Worm (Caenorhabditis elegans): ENCODE data around the gene his-38.

- TF ChIP-seq tbx-9 (tag; optimal IDR thresholded peaks at IDR 0.05; ENCODE audit: borderline replicate concordance) (no peak), ztf-18 (tag; optimal IDR thresholded peaks at IDR 0.05) (no peak), F49E8.2 (tag; optimal IDR thresholded peaks at IDR 0.05; ENCODE audit: insufficient read depth) (no peak), madf-10 (tag; optimal IDR thresholded peaks at IDR 0.05) (no peak), rcor-1 (GFP tag; IDR thresholded peaks at IDR 0.05) (no peak), lin-35 (GFP tag; optimal IDR thresholded peaks at IDR 0.05) (no peak), lin-54 (GFP tag; optimal IDR thresholded peaks at IDR 0.05) (no peak), ama-1 (optimal IDR thresholded peaks at IDR 0.05) (no peak), ama-1 (GFP tag; optimal IDR thresholded peaks at IDR 0.05) (no peak), pha-4 (tag; optimal IDR thresholded peaks at IDR 0.05) (no peak), ztf-22 (GFP tag; optimal IDR thresholded peaks at IDR 0.05) (no peak), lsl-1 (GFP tag; optimal IDR thresholded peaks at IDR 0.05) (no peak), ekl-4 (GFP tag; IDR thresholded peaks at IDR 0.05) (no peak), F57C9.4 (tag; optimal IDR thresholded peaks at IDR 0.05) (no peak)
These were observed 19.9 kb upstream of the his-38 start, which contains the start of gene ttr-59 for ce11 chrX:7329601-7330000.
